Worm (Caenorhabditis elegans) whole organism, L2 larva: ENCODE measurements around the gene tag-243.

Source experiments
- C34F6.9 ChIP-seq: fragments of 150-350 bp; optimal IDR thresholded peaks from 2 replicates; lab custom pipeline; 2014; ENCODE audit warnings: missing biosample characterization, missing genetic modification characterization
- F13H6.1 ChIP-seq: sonication (generic microtip); optimal IDR thresholded peaks from 2 replicates; lab custom pipeline; 2016; ENCODE audit warnings: missing genetic modification characterization, missing compliant biosample characterization
- R02D3.7 ChIP-seq: fragments of 150-350 bp; optimal IDR thresholded peaks from 2 replicates; lab custom pipeline; 2014; ENCODE audit warnings: missing biosample characterization, missing genetic modification characterization
- Y55F3AM.14 ChIP-seq: fragments of 200-800 bp; sonication (Bioruptor generic); optimal IDR thresholded peaks from 2 replicates; lab custom pipeline; 2018; ENCODE audit warnings: mild to moderate bottlenecking, missing genetic modification characterization, missing compliant biosample characterization
- ZK546.5 ChIP-seq: sonication (generic microtip); optimal IDR thresholded peaks from 2 replicates; lab custom pipeline; 2017; ENCODE audit warnings: missing biosample characterization, missing genetic modification characterization
- alr-1 ChIP-seq: fragments of 150-350 bp; optimal IDR thresholded peaks from 2 replicates; lab custom pipeline; 2014; ENCODE audit warnings: missing biosample characterization, missing genetic modification characterization
- aly-2 ChIP-seq: fragments of 150-350 bp; optimal IDR thresholded peaks from 2 replicates; lab custom pipeline; 2014; ENCODE audit warnings: missing biosample characterization, missing genetic modification characterization
- ama-1 ChIP-seq: fragments of 150-350 bp; optimal IDR thresholded peaks from 2 replicates; lab custom pipeline; 2018; ENCODE audit warnings: inconsistent platforms
- blmp-1 ChIP-seq: sonication (generic microtip); optimal IDR thresholded peaks from 2 replicates; lab custom pipeline; 2017; ENCODE audit warnings: missing genetic modification characterization, mild to moderate bottlenecking, missing compliant biosample characterization, antibody characterized with exemption, moderate library complexity; ENCODE audit not compliant: insufficient read depth
- ceh-16 ChIP-seq: fragments of 150-350 bp; optimal IDR thresholded peaks from 2 replicates; lab custom pipeline; 2014; ENCODE audit warnings: missing biosample characterization, missing genetic modification characterization
- ceh-82 ChIP-seq: fragments of 150-350 bp; optimal IDR thresholded peaks from 2 replicates; lab custom pipeline; 2014; ENCODE audit warnings: missing biosample characterization, missing genetic modification characterization
- crh-2 ChIP-seq: sonication (generic microtip); optimal IDR thresholded peaks from 2 replicates; lab custom pipeline; 2017; ENCODE audit warnings: missing biosample characterization, missing genetic modification characterization
- dmd-4 ChIP-seq: sonication (generic microtip); optimal IDR thresholded peaks from 2 replicates; lab custom pipeline; 2017; ENCODE audit warnings: missing biosample characterization, missing genetic modification characterization
- egl-27 ChIP-seq: sonication (generic microtip); optimal IDR thresholded peaks from 3 replicates; lab custom pipeline; 2017; ENCODE audit warnings: missing biosample characterization, missing genetic modification reagents, missing genetic modification characterization
- elt-1 ChIP-seq: fragments of 150-350 bp; optimal IDR thresholded peaks from 2 replicates; lab custom pipeline; 2014; ENCODE audit warnings: missing biosample characterization, missing genetic modification characterization
- elt-3 ChIP-seq: sonication (generic microtip); optimal IDR thresholded peaks from 2 replicates; lab custom pipeline; 2017; ENCODE audit warnings: missing biosample characterization, missing genetic modification characterization
- fos-1 ChIP-seq: fragments of 150-350 bp; optimal IDR thresholded peaks from 2 replicates; lab custom pipeline; 2014; ENCODE audit warnings: missing biosample characterization, missing genetic modification characterization
- gmeb-1 ChIP-seq: fragments of 150-350 bp; optimal IDR thresholded peaks from 2 replicates; lab custom pipeline; 2014; ENCODE audit warnings: missing biosample characterization, missing genetic modification characterization
- lin-11 ChIP-seq: fragments of 150-350 bp; sonication (generic microtip); optimal IDR thresholded peaks from 2 replicates; lab custom pipeline; 2014; ENCODE audit warnings: missing biosample characterization, missing genetic modification characterization, inconsistent platforms, mixed read lengths
- lin-13 ChIP-seq: fragments of 150-350 bp; optimal IDR thresholded peaks from 2 replicates; lab custom pipeline; 2014; ENCODE audit warnings: missing biosample characterization, missing genetic modification reagents, missing genetic modification characterization
- lin-39 ChIP-seq: fragments of 150-350 bp; optimal IDR thresholded peaks from 2 replicates; lab custom pipeline; 2014; ENCODE audit warnings: missing biosample characterization, missing genetic modification reagents, missing genetic modification characterization
- lsy-2 ChIP-seq, 2 experiments: fragments of 150-350 bp in 1 of 2; sonication (generic microtip) in 1 of 2; optimal IDR thresholded peaks; 2 replicates each; lab custom pipeline; 2014 to 2017; ENCODE audit warnings: missing biosample characterization in 2 of 2, missing genetic modification characterization in 2 of 2
- mab-5 ChIP-seq: fragments of 150-350 bp; optimal IDR thresholded peaks from 2 replicates; lab custom pipeline; 2014; ENCODE audit warnings: missing biosample characterization, missing genetic modification characterization
- mbf-1 ChIP-seq: sonication (generic microtip); optimal IDR thresholded peaks from 2 replicates; lab custom pipeline; 2017; ENCODE audit warnings: missing biosample characterization, missing genetic modification characterization
- mdl-1 ChIP-seq, 2 experiments: fragments of 150-350 bp in 1 of 2; sonication (generic microtip) in 1 of 2; optimal IDR thresholded peaks; 2 replicates each; lab custom pipeline; 2017; ENCODE audit warnings: missing biosample characterization in 2 of 2, missing genetic modification characterization in 2 of 2
- nhr-10 ChIP-seq: sonication (generic microtip); optimal IDR thresholded peaks from 2 replicates; lab custom pipeline; 2017; ENCODE audit warnings: missing biosample characterization, missing genetic modification characterization
- nhr-11 ChIP-seq: fragments of 150-350 bp; optimal IDR thresholded peaks from 2 replicates; lab custom pipeline; 2014; ENCODE audit warnings: missing biosample characterization, missing genetic modification characterization
- nhr-12 ChIP-seq: fragments of 150-350 bp; optimal IDR thresholded peaks from 2 replicates; lab custom pipeline; 2014; ENCODE audit warnings: missing biosample characterization, missing genetic modification characterization
- nhr-129 ChIP-seq: fragments of 150-350 bp; optimal IDR thresholded peaks from 2 replicates; lab custom pipeline; 2014; ENCODE audit warnings: missing biosample characterization, missing genetic modification characterization
- nhr-21 ChIP-seq: fragments of 150-350 bp; optimal IDR thresholded peaks from 2 replicates; lab custom pipeline; 2014; ENCODE audit warnings: missing biosample characterization, missing genetic modification characterization
- nhr-23 ChIP-seq: fragments of 150-350 bp; optimal IDR thresholded peaks from 2 replicates; lab custom pipeline; 2014; ENCODE audit warnings: missing biosample characterization, missing genetic modification reagents, missing genetic modification characterization
- nhr-237 ChIP-seq: fragments of 150-350 bp; optimal IDR thresholded peaks from 2 replicates; lab custom pipeline; 2014; ENCODE audit warnings: missing biosample characterization, missing genetic modification characterization
- nhr-25 ChIP-seq: fragments of 150-350 bp; sonication (generic microtip); optimal IDR thresholded peaks from 3 replicates; lab custom pipeline; 2014; ENCODE audit warnings: missing biosample characterization, missing genetic modification characterization
- nhr-6 ChIP-seq: fragments of 150-350 bp; optimal IDR thresholded peaks from 2 replicates; lab custom pipeline; 2014; ENCODE audit warnings: missing biosample characterization, missing genetic modification characterization
- nhr-77 ChIP-seq: fragments of 150-350 bp; optimal IDR thresholded peaks from 2 replicates; lab custom pipeline; 2014; ENCODE audit warnings: missing biosample characterization, missing genetic modification characterization
- peb-1 ChIP-seq: fragments of 150-350 bp; optimal IDR thresholded peaks from 2 replicates; lab custom pipeline; 2014; ENCODE audit warnings: missing biosample characterization, missing genetic modification characterization
- sem-4 ChIP-seq: fragments of 150-350 bp; optimal IDR thresholded peaks from 2 replicates; lab custom pipeline; 2014; ENCODE audit warnings: missing biosample characterization, missing genetic modification reagents, missing genetic modification characterization
- skn-1 ChIP-seq: sonication (generic microtip); optimal IDR thresholded peaks from 2 replicates; lab custom pipeline; 2017; ENCODE audit warnings: missing biosample characterization, missing genetic modification characterization
- sma-3 ChIP-seq: sonication (generic microtip); optimal IDR thresholded peaks from 2 replicates; lab custom pipeline; 2016; ENCODE audit warnings: missing genetic modification reagents, missing genetic modification characterization, missing compliant biosample characterization
- sma-9 ChIP-seq, 2 experiments: fragments of 150-350 bp in 1 of 2; sonication (generic microtip) in 1 of 2; optimal IDR thresholded peaks; 2 replicates each; lab custom pipeline; 2014 to 2016; ENCODE audit warnings: missing genetic modification characterization in 2 of 2, mild to moderate bottlenecking in 1 of 2, missing biosample characterization in 1 of 2, missing compliant biosample characterization in 1 of 2, missing genetic modification reagents in 1 of 2, moderate library complexity in 1 of 2
- snpc-4 ChIP-seq: fragments of 150-350 bp; optimal IDR thresholded peaks from 2 replicates; lab custom pipeline; 2014; ENCODE audit warnings: missing biosample characterization, missing genetic modification characterization
- unc-39 ChIP-seq: fragments of 150-350 bp; optimal IDR thresholded peaks from 2 replicates; lab custom pipeline; 2014; ENCODE audit warnings: missing biosample characterization, missing genetic modification characterization
- unc-55 ChIP-seq: fragments of 150-350 bp; sonication (generic microtip); optimal IDR thresholded peaks from 3 replicates; lab custom pipeline; 2014; ENCODE audit warnings: missing biosample characterization, missing genetic modification reagents, missing genetic modification characterization
- unc-62 ChIP-seq: fragments of 150-350 bp; optimal IDR thresholded peaks from 2 replicates; lab custom pipeline; 2014; ENCODE audit warnings: missing biosample characterization, missing genetic modification reagents, missing genetic modification characterization
- zag-1 ChIP-seq: fragments of 150-350 bp; optimal IDR thresholded peaks from 2 replicates; lab custom pipeline; 2014; ENCODE audit warnings: missing biosample characterization, missing genetic modification characterization
- ztf-1 ChIP-seq: fragments of 200-800 bp; sonication (Bioruptor generic); conservative IDR thresholded peaks from 2 replicates; pipeline ENCODE4 v1.3.6; 2022; ENCODE audit warnings: missing genetic modification characterization, missing compliant biosample characterization
- ztf-11 ChIP-seq: sonication (generic microtip); optimal IDR thresholded peaks from 2 replicates; lab custom pipeline; 2017; ENCODE audit warnings: missing biosample characterization, missing genetic modification characterization
- ztf-4 ChIP-seq: fragments of 150-350 bp; optimal IDR thresholded peaks from 2 replicates; lab custom pipeline; 2014; ENCODE audit warnings: missing biosample characterization, missing genetic modification characterization

Gene tag-243

DNA sequence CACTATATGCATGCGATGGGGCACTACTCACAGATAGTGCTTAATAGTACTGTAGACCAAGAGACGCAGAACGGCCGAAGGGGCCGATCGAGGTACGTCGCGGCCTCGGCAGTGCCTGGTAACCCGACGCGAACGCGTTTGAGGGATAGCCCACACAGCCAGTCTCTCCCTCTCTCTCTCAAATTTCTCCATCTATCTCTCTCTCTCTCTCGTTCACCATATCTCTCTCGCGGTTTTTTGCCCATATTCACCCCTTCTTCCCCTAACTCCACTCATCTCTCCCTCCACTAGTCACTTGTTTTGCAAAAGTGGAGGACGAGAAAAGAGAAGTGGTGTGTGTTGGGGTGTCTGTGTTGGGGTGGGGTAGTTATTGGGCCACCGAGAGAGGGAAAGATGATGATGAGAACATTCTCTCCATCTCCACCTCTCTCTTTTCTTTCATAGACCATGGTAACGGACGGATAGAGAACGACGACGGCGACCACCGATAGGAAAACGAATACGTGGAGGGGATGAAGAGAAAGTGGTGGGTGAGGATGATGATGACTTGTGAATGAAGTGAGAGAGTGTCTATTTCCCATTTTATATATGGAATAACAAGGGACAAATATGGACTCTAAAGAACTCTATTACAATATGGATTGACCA, 21.4 kb downstream of the tag-243 start:
- TF ChIP-seq lin-39 (tag; lab: Kevin White, UChicago) (no peak), nhr-11 (tag; lab: Kevin White, UChicago) (no peak), nhr-237 (tag; lab: Kevin White, UChicago) (no peak), nhr-129 (tag; lab: Kevin White, UChicago) (peak; percentile 61), lsy-2 (tag; optimal IDR thresholded peaks at IDR 0.05; lab: Kevin White, UChicago) (peak in 1 of 2 experiments; percentile 52), egl-27 (tag; lab: Kevin White, UChicago) (no peak), nhr-77 (tag; lab: Kevin White, UChicago) (no peak), mdl-1 (tag; optimal IDR thresholded peaks at IDR 0.05; lab: Kevin White, UChicago) (peak; percentile 5 to 15), lin-11 (no peak), nhr-23 (tag; lab: Kevin White, UChicago) (no peak), unc-62 (GFP tag; lab: Kevin White, UChicago) (no peak), F13H6.1 (tag; lab: Kevin White, UChicago) (peak; percentile 65), unc-55 (peak; percentile 67), crh-2 (tag; lab: Kevin White, UChicago) (peak; percentile 25), lin-13 (GFP tag; lab: Kevin White, UChicago) (peak; percentile 29), ZK546.5 (tag; lab: Kevin White, UChicago) (no peak), nhr-10 (tag; lab: Kevin White, UChicago) (no peak), C34F6.9 (tag; lab: Kevin White, UChicago) (peak; percentile 70), nhr-12 (tag; lab: Kevin White, UChicago) (no peak), gmeb-1 (tag; lab: Kevin White, UChicago) (no peak), blmp-1 (tag; lab: Kevin White, UChicago) (no peak), nhr-6 (tag; lab: Kevin White, UChicago) (peak; percentile 34), sma-3 (GFP tag; lab: Kevin White, UChicago) (peak; percentile 52), Y55F3AM.14 (GFP tag; lab: Kevin White, UChicago) (no peak), dmd-4 (tag; lab: Kevin White, UChicago) (no peak), snpc-4 (no peak), alr-1 (tag; lab: Kevin White, UChicago) (no peak), unc-39 (no peak), elt-3 (no peak), ztf-1 (GFP tag; lab: Robert Waterston, UW) (no peak), ztf-4 (tag; lab: Kevin White, UChicago) (no peak), aly-2 (tag; lab: Kevin White, UChicago) (no peak), peb-1 (tag; lab: Kevin White, UChicago) (no peak), nhr-25 (peak; percentile 73), zag-1 (tag; lab: Kevin White, UChicago) (peak; percentile 46), ceh-16 (tag; lab: Kevin White, UChicago) (peak; percentile 2), nhr-21 (tag; lab: Kevin White, UChicago) (peak; percentile 47), mab-5 (tag; lab: Kevin White, UChicago) (no peak), skn-1 (tag; lab: Kevin White, UChicago) (no peak), fos-1 (tag; lab: Kevin White, UChicago) (peak; percentile 7), sma-9 (GFP tag; optimal IDR thresholded peaks at IDR 0.05; lab: Kevin White, UChicago) (peak; percentile 49), sma-9 (tag; optimal IDR thresholded peaks at IDR 0.05; lab: Kevin White, UChicago) (no peak), ama-1 (lab: Kevin White, UChicago) (no peak), ceh-82 (no peak), R02D3.7 (tag; lab: Kevin White, UChicago) (no peak), sem-4 (tag; lab: Kevin White, UChicago) (no peak), elt-1 (tag; lab: Kevin White, UChicago) (no peak), ztf-11 (tag; lab: Kevin White, UChicago) (no peak), mbf-1 (no peak)
